Worm (Caenorhabditis elegans): ENCODE data around the gene gln-2.

DNA sequence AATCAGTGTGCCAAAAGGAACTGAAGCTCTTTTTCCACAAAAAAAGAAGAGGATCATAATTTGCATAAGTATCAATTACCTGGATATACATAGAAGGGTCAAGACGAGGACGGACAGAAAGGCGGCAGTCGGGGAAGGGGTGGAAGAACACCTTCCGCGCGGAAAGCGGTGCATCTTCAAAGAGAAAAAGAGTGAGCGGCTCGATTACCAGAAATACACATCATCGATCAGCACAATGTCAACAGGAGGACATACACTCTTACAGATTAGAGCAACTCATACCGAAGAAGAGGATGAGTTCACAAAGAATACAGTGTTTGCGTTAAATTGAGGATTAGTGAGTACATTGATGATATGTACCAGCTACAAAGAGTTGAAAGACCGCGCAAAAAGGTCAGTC is 24.7 kb upstream of the gln-2 start:
- no peak for TF ChIP-seq nfya-1 (tag; optimal IDR thresholded peaks at IDR 0.05; ENCODE audit: borderline replicate concordance, insufficient read depth)
- no peak for TF ChIP-seq snpc-4 (GFP tag; optimal IDR thresholded peaks at IDR 0.05)
- TF ChIP-seq snpc-4 (tag; optimal IDR thresholded peaks at IDR 0.05), result no peak
